Fruit fly (Drosophila melanogaster) whole organism, wandering third instar larva: ENCODE measurements around the gene CG10237.

Experiments used
- Abd-B ChIP-seq: fragments of >200 bp; optimal IDR thresholded peaks from 2 replicates; lab custom pipeline; 2017; ENCODE audit warnings: missing biosample characterization, missing genetic modification characterization
- CG9705 ChIP-seq: fragments of 200-800 bp; sonication (Bioruptor generic); optimal IDR thresholded peaks from 2 replicates; lab custom pipeline; 2018; ENCODE audit warnings: missing biosample characterization, mild to moderate bottlenecking, missing genetic modification characterization
- CrebA ChIP-seq: fragments of 200-800 bp; sonication (Bioruptor generic); optimal IDR thresholded peaks from 2 replicates; lab custom pipeline; 2016; ENCODE audit warnings: missing biosample characterization, mild to moderate bottlenecking, missing genetic modification characterization, borderline replicate concordance
- Dif ChIP-seq: fragments of 200-275, 200-300 bp; sonication (Bioruptor generic); optimal IDR thresholded peaks from 2 replicates; lab custom pipeline; 2018; ENCODE audit warnings: missing biosample characterization, missing genetic modification characterization; ENCODE audit not compliant: partially characterized antibody
- GATAd ChIP-seq: sonication (Bioruptor generic); optimal IDR thresholded peaks from 2 replicates; lab custom pipeline; 2016; ENCODE audit warnings: missing biosample characterization, missing genetic modification characterization
- HLH106 ChIP-seq: fragments of 200-800 bp; optimal IDR thresholded peaks from 3 replicates; lab custom pipeline; 2019; ENCODE audit warnings: missing biosample characterization, mild to moderate bottlenecking, missing genetic modification characterization, moderate library complexity
- Hnf4 ChIP-seq: fragments of 200-800 bp; sonication (Bioruptor generic); optimal IDR thresholded peaks from 2 replicates; lab custom pipeline; 2016; ENCODE audit warnings: missing biosample characterization, mild to moderate bottlenecking, missing genetic modification characterization
- Hr78 ChIP-seq: fragments of >200 bp; optimal IDR thresholded peaks from 2 replicates; lab custom pipeline; 2017; ENCODE audit warnings: missing biosample characterization, missing genetic modification characterization
- Hr83 ChIP-seq: fragments of 200-300 bp; sonication (Bioruptor generic); optimal IDR thresholded peaks from 2 replicates; lab custom pipeline; 2016; ENCODE audit warnings: missing biosample characterization, mild to moderate bottlenecking, missing genetic modification characterization, moderate library complexity; ENCODE audit not compliant: poor library complexity, severe bottlenecking
- Jra ChIP-seq: sonication (Bioruptor generic); optimal IDR thresholded peaks from 2 replicates; lab custom pipeline; 2016; ENCODE audit warnings: missing biosample characterization, missing genetic modification characterization
- Myc ChIP-seq: fragments of >200 bp; optimal IDR thresholded peaks from 2 replicates; lab custom pipeline; 2017
- N ChIP-seq: fragments of >200 bp; optimal IDR thresholded peaks from 2 replicates; lab custom pipeline; 2018; ENCODE audit warnings: missing biosample characterization, missing external identifiers, missing genetic modification characterization
- OdsH ChIP-seq: fragments of 200-800 bp; sonication (Bioruptor generic); optimal IDR thresholded peaks from 2 replicates; lab custom pipeline; 2016; ENCODE audit warnings: missing biosample characterization, mild to moderate bottlenecking, missing genetic modification characterization
- Rel ChIP-seq, 2 experiments: fragments of 200-800 bp; sonication (Bioruptor generic) in 1 of 2; optimal IDR thresholded peaks; 2 replicates in 1 of 2; 3 replicates in 1 of 2; lab custom pipeline; 2016 to 2019; ENCODE audit warnings: mild to moderate bottlenecking in 2 of 2, missing biosample characterization in 2 of 2, missing genetic modification characterization in 2 of 2, moderate library complexity in 1 of 2
- Sp1 ChIP-seq: fragments of 200-800 bp; sonication (Bioruptor generic); optimal IDR thresholded peaks from 3 replicates; lab custom pipeline; 2019; ENCODE audit warnings: missing biosample characterization, mild to moderate bottlenecking, missing genetic modification characterization, moderate library complexity
- Vsx2 ChIP-seq: fragments of 200-300, 225-300 bp; sonication (Bioruptor generic); optimal IDR thresholded peaks from 2 replicates; lab custom pipeline; 2018; ENCODE audit warnings: missing biosample characterization, missing genetic modification characterization; ENCODE audit not compliant: partially characterized antibody
- br ChIP-seq: fragments of 200-800 bp; sonication (Bioruptor generic); optimal IDR thresholded peaks from 2 replicates; lab custom pipeline; 2016; ENCODE audit warnings: missing biosample characterization, missing genetic modification characterization
- dl ChIP-seq, 2 experiments: fragments of 175-275, 200-275 bp in 1 of 2; fragments of 200-275 bp in 1 of 2; sonication (Bioruptor generic); optimal IDR thresholded peaks; lab custom pipeline; 2018; ENCODE audit warnings: mild to moderate bottlenecking in 2 of 2, missing biosample characterization in 2 of 2, missing genetic modification characterization in 2 of 2, moderate library complexity in 2 of 2; ENCODE audit not compliant: partially characterized antibody in 2 of 2, insufficient read depth in 1 of 2
- dmrt93B ChIP-seq: fragments of 200-800 bp; sonication (Bioruptor generic); optimal IDR thresholded peaks from 2 replicates; lab custom pipeline; 2018; ENCODE audit warnings: missing biosample characterization, mild to moderate bottlenecking, missing genetic modification characterization
- dsf ChIP-seq: sonication (Bioruptor generic); optimal IDR thresholded peaks from 2 replicates; lab custom pipeline; 2016; ENCODE audit warnings: missing biosample characterization, missing genetic modification characterization, borderline replicate concordance
- ey ChIP-seq: fragments of 200-800 bp; sonication (Bioruptor generic); optimal IDR thresholded peaks from 2 replicates; lab custom pipeline; 2016; ENCODE audit warnings: missing biosample characterization, missing genetic modification characterization
- foxo ChIP-seq, 2 experiments: fragments of 200-800 bp; sonication (Bioruptor generic); optimal IDR thresholded peaks; 2 replicates in 1 of 2; 3 replicates in 1 of 2; lab custom pipeline; 2016 to 2017; ENCODE audit warnings: missing biosample characterization in 2 of 2, missing genetic modification characterization in 2 of 2
- fru ChIP-seq: fragments of 200-800 bp; sonication (Bioruptor generic); optimal IDR thresholded peaks from 3 replicates; lab custom pipeline; 2016; ENCODE audit warnings: missing biosample characterization, mild to moderate bottlenecking, missing genetic modification characterization
- h ChIP-seq: fragments of 200-800 bp; sonication (Bioruptor generic); optimal IDR thresholded peaks from 3 replicates; lab custom pipeline; 2016; ENCODE audit warnings: missing biosample characterization, mild to moderate bottlenecking, missing genetic modification characterization
- lola ChIP-seq: fragments of >200 bp; optimal IDR thresholded peaks from 2 replicates; lab custom pipeline; 2017; ENCODE audit warnings: missing biosample characterization, missing genetic modification characterization
- pan ChIP-seq: fragments of >200 bp; optimal IDR thresholded peaks from 2 replicates; lab custom pipeline; 2017
- psq ChIP-seq: fragments of 200-800 bp; sonication (Bioruptor generic); optimal IDR thresholded peaks from 3 replicates; lab custom pipeline; 2017; ENCODE audit warnings: missing biosample characterization, mild to moderate bottlenecking, missing genetic modification characterization, moderate library complexity
- rgr ChIP-seq: fragments of 200-800 bp; sonication (Bioruptor generic); optimal IDR thresholded peaks from 3 replicates; lab custom pipeline; 2016; ENCODE audit warnings: missing biosample characterization, mild to moderate bottlenecking, missing genetic modification characterization
- sv ChIP-seq: fragments of 200-800 bp; sonication (Bioruptor generic); optimal IDR thresholded peaks from 3 replicates; lab custom pipeline; 2016; ENCODE audit warnings: missing biosample characterization, missing genetic modification characterization
- tai ChIP-seq: sonication (Bioruptor generic); optimal IDR thresholded peaks from 2 replicates; lab custom pipeline; 2016; ENCODE audit warnings: missing biosample characterization, missing genetic modification characterization
- usp ChIP-seq: fragments of >200 bp; optimal IDR thresholded peaks from 2 replicates; lab custom pipeline; 2017; ENCODE audit warnings: missing biosample characterization, missing genetic modification characterization
- woc ChIP-seq: sonication (Bioruptor generic); optimal IDR thresholded peaks from 2 replicates; lab custom pipeline; 2016; ENCODE audit warnings: missing biosample characterization, mild to moderate bottlenecking, missing genetic modification characterization

Gene CG10237

dm6 chr2L:19439598-19440230 lies 2.8 kb downstream of the CG10237 start:
- peak; percentile 80 for TF ChIP-seq sv (GFP tag; lab: Kevin White, UChicago)
- peak in 1 of 2 experiments; percentile 43 for TF ChIP-seq foxo (GFP tag; optimal IDR thresholded peaks at IDR 0.05; lab: Kevin White, UChicago)
- no peak for TF ChIP-seq dsf (GFP tag; lab: Kevin White, UChicago)
- peak; percentile 56 for TF ChIP-seq HLH106 (tag; lab: Kevin White, UChicago)
- TF ChIP-seq ey (GFP tag; lab: Kevin White, UChicago): peak; percentile 83
- no peak for TF ChIP-seq Abd-B (GFP tag; lab: Kevin White, UChicago)
- no peak for TF ChIP-seq tai (GFP tag; lab: Kevin White, UChicago)
- peak; percentile 67 for TF ChIP-seq h (GFP tag; lab: Kevin White, UChicago)
- TF ChIP-seq Dif: no peak
- peak; percentile 84 for TF ChIP-seq rgr
- peak; percentile 44 for TF ChIP-seq psq (GFP tag; lab: Kevin White, UChicago)
- TF ChIP-seq Sp1 (GFP tag; lab: Kevin White, UChicago): peak; percentile 35
- peak; percentile 2 for TF ChIP-seq Hnf4 (GFP tag; lab: Kevin White, UChicago)
- TF ChIP-seq Jra: no peak
- TF ChIP-seq pan: no peak
- peak; percentile 74 for TF ChIP-seq OdsH
- no peak for TF ChIP-seq Hr78 (GFP tag; lab: Kevin White, UChicago)
- peak; percentile 71 for TF ChIP-seq GATAd (GFP tag; lab: Kevin White, UChicago)
- peak; percentile 7 for TF ChIP-seq fru (GFP tag; lab: Kevin White, UChicago)

- peak; percentile 37 for TF ChIP-seq br (GFP tag; lab: Kevin White, UChicago)
- TF ChIP-seq Sp1 (GFP tag; lab: Kevin White, UChicago): peak; percentile 37
- peak in 1 of 2 experiments; percentile 32 for TF ChIP-seq foxo (GFP tag; optimal IDR thresholded peaks at IDR 0.05; lab: Kevin White, UChicago)
- TF ChIP-seq h (GFP tag; lab: Kevin White, UChicago): peak; percentile 21
- no peak for TF ChIP-seq OdsH
- TF ChIP-seq dl (GFP tag; optimal IDR thresholded peaks at IDR 0.05; lab: Kevin White, UChicago; ENCODE audit: insufficient read depth in 1 of 2, partially characterized antibody in 2 of 2): peak in 1 of 2 experiments; percentile 30
- TF ChIP-seq woc: peak; percentile 80
- peak; percentile 86 for TF ChIP-seq Myc
- no peak for TF ChIP-seq Hr83
- peak; percentile 40 for TF ChIP-seq Dif
- TF ChIP-seq CrebA (GFP tag; lab: Kevin White, UChicago): no peak
- peak; percentile 44 for TF ChIP-seq HLH106 (tag; lab: Kevin White, UChicago)
- TF ChIP-seq Rel (GFP tag; optimal IDR thresholded peaks at IDR 0.05; lab: Kevin White, UChicago): no peak
- no peak for TF ChIP-seq Rel (tag; optimal IDR thresholded peaks at IDR 0.05; lab: Kevin White, UChicago)
- no peak for TF ChIP-seq lola
- TF ChIP-seq Vsx2 (GFP tag; lab: Kevin White, UChicago): peak; percentile 5
- TF ChIP-seq rgr: peak; percentile 2
- no peak for TF ChIP-seq usp
- TF ChIP-seq fru (GFP tag; lab: Kevin White, UChicago): peak; percentile 43
- TF ChIP-seq CG9705 (GFP tag; lab: Kevin White, UChicago): no peak
- no peak for TF ChIP-seq Hr78 (GFP tag; lab: Kevin White, UChicago)
These were observed 3.6 kb downstream of the CG10237 start for dm6 chr2L:19438685-19439597.

- TF ChIP-seq Myc (no peak), sv (GFP tag; lab: Kevin White, UChicago) (no peak), foxo (GFP tag; optimal IDR thresholded peaks at IDR 0.05; lab: Kevin White, UChicago) (no peak), h (GFP tag; lab: Kevin White, UChicago) (peak; percentile 14), OdsH (peak; percentile 18), Hr83 (peak; percentile 23), woc (no peak)
These were observed 8.3 kb downstream of the CG10237 start for dm6 chr2L:19434260-19434659.

DNA sequence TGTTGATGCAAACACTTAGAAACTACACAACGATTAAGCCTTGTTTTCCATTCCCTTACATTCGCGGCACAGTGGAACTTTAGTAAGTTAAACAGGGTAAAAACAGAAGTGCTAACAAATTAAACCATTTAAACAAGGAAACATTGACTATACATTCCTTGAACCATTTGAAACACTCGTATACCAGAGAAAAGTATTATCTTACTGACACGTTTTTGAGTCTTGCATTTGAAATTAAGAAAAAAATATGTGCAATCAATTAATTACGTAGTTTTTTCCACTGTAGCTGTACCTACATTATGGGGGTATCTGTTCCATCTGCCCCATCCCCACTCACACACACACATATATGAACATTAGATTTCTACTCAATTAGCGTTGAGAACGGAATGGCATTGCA lies 9.2 kb downstream of the CG10237 start:
- TF ChIP-seq dmrt93B (GFP tag; lab: Kevin White, UChicago): no peak
- TF ChIP-seq woc: peak; percentile 17
- no peak for TF ChIP-seq Abd-B (GFP tag; lab: Kevin White, UChicago)
- TF ChIP-seq h (GFP tag; lab: Kevin White, UChicago): peak; percentile 18
- no peak for TF ChIP-seq Hnf4 (GFP tag; lab: Kevin White, UChicago)
- no peak for TF ChIP-seq foxo (GFP tag; optimal IDR thresholded peaks at IDR 0.05; lab: Kevin White, UChicago)
- no peak for TF ChIP-seq br (GFP tag; lab: Kevin White, UChicago)
- TF ChIP-seq sv (GFP tag; lab: Kevin White, UChicago): no peak
- no peak for TF ChIP-seq Vsx2 (GFP tag; lab: Kevin White, UChicago)
- no peak for TF ChIP-seq N (GFP tag; lab: Kevin White, UChicago)
